Worm (Caenorhabditis elegans) whole organism, mixed stage, embryonic: ENCODE measurements around the gene nspg-1.

Experiments
- M03D4.4 ChIP-seq: sonication (generic microtip); optimal IDR thresholded peaks from 2 replicates; lab custom pipeline; 2017; ENCODE audit warnings: mild to moderate bottlenecking, missing genetic modification characterization, missing compliant biosample characterization
- bed-3 ChIP-seq: fragments of 200-800 bp; sonication (Bioruptor generic); optimal IDR thresholded peaks from 3 replicates; lab custom pipeline; 2018; ENCODE audit warnings: mild to moderate bottlenecking, missing genetic modification characterization, moderate library complexity, missing compliant biosample characterization
- blmp-1 ChIP-seq: fragments of 150-350 bp; optimal IDR thresholded peaks from 2 replicates; lab custom pipeline; 2014; ENCODE audit warnings: missing biosample characterization, missing genetic modification characterization
- ceh-39 ChIP-seq: fragments of 150-350 bp; optimal IDR thresholded peaks from 2 replicates; lab custom pipeline; 2014; ENCODE audit warnings: missing biosample characterization, missing genetic modification characterization
- ces-1 ChIP-seq: fragments of 150-350 bp; optimal IDR thresholded peaks from 2 replicates; lab custom pipeline; 2014; ENCODE audit warnings: missing biosample characterization, missing genetic modification reagents, missing genetic modification characterization
- cnd-1 ChIP-seq: fragments of 200-800 bp; sonication (Bioruptor generic); optimal IDR thresholded peaks from 2 replicates; lab custom pipeline; 2018; ENCODE audit warnings: mild to moderate bottlenecking, missing genetic modification characterization, missing compliant biosample characterization
- flh-1 ChIP-seq: fragments of 200-800 bp; sonication (Bioruptor generic); optimal IDR thresholded peaks from 2 replicates; lab custom pipeline; 2018; ENCODE audit warnings: mild to moderate bottlenecking, missing genetic modification characterization, moderate library complexity, missing compliant biosample characterization
- ham-2 ChIP-seq: fragments of 200-800 bp; sonication (Bioruptor generic); optimal IDR thresholded peaks from 2 replicates; lab custom pipeline; 2018; ENCODE audit warnings: mild to moderate bottlenecking, missing genetic modification characterization, missing compliant biosample characterization
- hlh-1 ChIP-seq: fragments of 150-350 bp; optimal IDR thresholded peaks from 2 replicates; lab custom pipeline; 2014; ENCODE audit warnings: missing biosample characterization, missing genetic modification reagents, missing genetic modification characterization
- lin-13 ChIP-seq: fragments of 150-350 bp; optimal IDR thresholded peaks from 2 replicates; lab custom pipeline; 2014; ENCODE audit warnings: missing biosample characterization, missing genetic modification characterization
- lin-32 ChIP-seq: fragments of 200-800 bp; sonication (Bioruptor generic); optimal IDR thresholded peaks from 2 replicates; lab custom pipeline; 2018; ENCODE audit warnings: mild to moderate bottlenecking, missing genetic modification characterization, missing compliant biosample characterization
- lsy-2 ChIP-seq: fragments of 150-350 bp; optimal IDR thresholded peaks from 2 replicates; lab custom pipeline; 2014; ENCODE audit warnings: missing biosample characterization, missing genetic modification characterization
- mab-5 ChIP-seq: fragments of 150-350 bp; optimal IDR thresholded peaks from 2 replicates; lab custom pipeline; 2014; ENCODE audit warnings: missing biosample characterization, missing genetic modification characterization
- mep-1 ChIP-seq: fragments of 150-350 bp; optimal IDR thresholded peaks from 2 replicates; lab custom pipeline; 2017; ENCODE audit warnings: missing biosample characterization, missing genetic modification reagents, missing genetic modification characterization, inconsistent platforms
- nhr-2 ChIP-seq: fragments of 150-350 bp; optimal IDR thresholded peaks from 2 replicates; lab custom pipeline; 2014; ENCODE audit warnings: missing biosample characterization, missing genetic modification characterization
- nhr-28 ChIP-seq: fragments of 150-350 bp; optimal IDR thresholded peaks from 2 replicates; lab custom pipeline; 2014; ENCODE audit warnings: missing biosample characterization, missing genetic modification characterization
- nhr-76 ChIP-seq: sonication (generic microtip); optimal IDR thresholded peaks from 2 replicates; lab custom pipeline; 2017; ENCODE audit warnings: missing biosample characterization, missing genetic modification characterization
- pha-4 ChIP-seq: fragments of 150-350 bp; optimal IDR thresholded peaks from 2 replicates; lab custom pipeline; 2018; ENCODE audit warnings: missing biosample characterization, missing genetic modification reagents, missing genetic modification characterization
- sem-2 ChIP-seq: fragments of 200-800 bp; sonication (Bioruptor generic); optimal IDR thresholded peaks from 2 replicates; lab custom pipeline; 2018; ENCODE audit warnings: mild to moderate bottlenecking, missing genetic modification characterization, missing compliant biosample characterization
- snpc-4 ChIP-seq: fragments of 150-350 bp; optimal IDR thresholded peaks from 2 replicates; lab custom pipeline; 2014; ENCODE audit warnings: missing biosample characterization, missing genetic modification characterization
- sptf-1 ChIP-seq: sonication (generic microtip); optimal IDR thresholded peaks from 2 replicates; lab custom pipeline; 2017; ENCODE audit warnings: mild to moderate bottlenecking, missing genetic modification characterization, moderate library complexity, missing compliant biosample characterization
- tbx-8 ChIP-seq: fragments of 200-800 bp; sonication (Bioruptor generic); optimal IDR thresholded peaks from 2 replicates; lab custom pipeline; 2018; ENCODE audit warnings: mild to moderate bottlenecking, missing genetic modification characterization, moderate library complexity, missing compliant biosample characterization
- unc-120 ChIP-seq: sonication (generic microtip); optimal IDR thresholded peaks from 2 replicates; lab custom pipeline; 2017; ENCODE audit warnings: missing genetic modification characterization, missing compliant biosample characterization; ENCODE audit not compliant: poor library complexity, severe bottlenecking
- unc-39 ChIP-seq: fragments of 150-350 bp; optimal IDR thresholded peaks from 2 replicates; lab custom pipeline; 2014; ENCODE audit warnings: missing biosample characterization, missing genetic modification characterization
- unc-62 ChIP-seq: fragments of 150-350 bp; optimal IDR thresholded peaks from 2 replicates; lab custom pipeline; 2014; ENCODE audit warnings: missing biosample characterization, missing genetic modification reagents, missing genetic modification characterization
- zip-8 ChIP-seq: fragments of 150-350 bp; optimal IDR thresholded peaks from 2 replicates; lab custom pipeline; 2014; ENCODE audit warnings: missing biosample characterization, missing genetic modification characterization
- ztf-11 ChIP-seq: fragments of 150-350 bp; optimal IDR thresholded peaks from 2 replicates; lab custom pipeline; 2014; ENCODE audit warnings: missing biosample characterization, missing genetic modification characterization

nspg-1 gene

ce11 chrV:12845247-12845646 lies 22.6 kb downstream of the nspg-1 start, which contains the start of gene C44H9.6:
TSS of gene C44H9.6 (minus strand) at chrV:12845347.
- TF ChIP-seq blmp-1 (no peak), sptf-1 (tag; lab: Kevin White, UChicago) (no peak), unc-62 (GFP tag; lab: Kevin White, UChicago) (no peak), lin-13 (tag; lab: Kevin White, UChicago) (no peak)

ce11 chrV:12844748-12845147 lies 23.1 kb downstream of the nspg-1 start:
- TF ChIP-seq pha-4 (tag; lab: Kevin White, UChicago) (no peak), sptf-1 (tag; lab: Kevin White, UChicago) (no peak), nhr-76 (tag; lab: Kevin White, UChicago) (no peak), bed-3 (no peak), tbx-8 (no peak), unc-62 (GFP tag; lab: Kevin White, UChicago) (no peak), lsy-2 (no peak), nhr-28 (tag; lab: Kevin White, UChicago) (no peak), mep-1 (tag; lab: Kevin White, UChicago) (no peak), zip-8 (tag; lab: Kevin White, UChicago) (no peak), hlh-1 (tag; lab: Kevin White, UChicago) (no peak), nhr-2 (tag; lab: Kevin White, UChicago) (no peak), lin-32 (GFP tag; lab: Kevin White, UChicago) (no peak), M03D4.4 (tag; lab: Kevin White, UChicago) (no peak)

ce11 chrV:12835388-12835787 lies 32.5 kb downstream of the nspg-1 start, which contains the start of gene C44H9.4:
TSS of gene C44H9.4 (plus strand) at chrV:12835688.
- no peak for TF ChIP-seq blmp-1

ce11 chrV:12827219-12827618 lies 40.7 kb downstream of the nspg-1 start, which contains the start of gene ugt-15:
TSS of gene ugt-15 (plus strand) at chrV:12827519.
- TF ChIP-seq lin-32 (GFP tag; lab: Kevin White, UChicago) (no peak), M03D4.4 (tag; lab: Kevin White, UChicago) (no peak), ces-1 (GFP tag; lab: Kevin White, UChicago) (no peak), mab-5 (tag; lab: Kevin White, UChicago) (no peak), blmp-1 (no peak), unc-62 (GFP tag; lab: Kevin White, UChicago) (no peak), tbx-8 (no peak), cnd-1 (tag; lab: Kevin White, UChicago) (no peak), ceh-39 (tag; lab: Kevin White, UChicago) (no peak), unc-39 (tag; lab: Kevin White, UChicago) (no peak)

- TF ChIP-seq cnd-1 (tag; lab: Kevin White, UChicago) (no peak), flh-1 (GFP tag; lab: Kevin White, UChicago) (no peak), ceh-39 (tag; lab: Kevin White, UChicago) (no peak), nhr-76 (tag; lab: Kevin White, UChicago) (no peak), tbx-8 (no peak), ham-2 (GFP tag; lab: Kevin White, UChicago) (no peak), snpc-4 (tag; lab: Kevin White, UChicago) (no peak), sem-2 (GFP tag; lab: Kevin White, UChicago) (no peak), zip-8 (tag; lab: Kevin White, UChicago) (no peak), ztf-11 (tag; lab: Kevin White, UChicago) (no peak), sptf-1 (tag; lab: Kevin White, UChicago) (no peak), unc-39 (tag; lab: Kevin White, UChicago) (no peak), lin-13 (tag; lab: Kevin White, UChicago) (no peak)
Measured at ce11 chrV:12824777-12825176, 43.1 kb downstream of the nspg-1 start, which contains the start of gene ugt-16. TSS of gene ugt-16 (plus strand) at chrV:12825024.

ce11 chrV:12822065-12822464 lies 45.8 kb downstream of the nspg-1 start:
- no peak for TF ChIP-seq unc-120 (tag; lab: Kevin White, UChicago)
- no peak for TF ChIP-seq zip-8 (tag; lab: Kevin White, UChicago)
- no peak for TF ChIP-seq nhr-28 (tag; lab: Kevin White, UChicago)
- TF ChIP-seq unc-39 (tag; lab: Kevin White, UChicago) = no peak
- no peak for TF ChIP-seq ceh-39 (tag; lab: Kevin White, UChicago)
- no peak for TF ChIP-seq lsy-2
- no peak for TF ChIP-seq sem-2 (GFP tag; lab: Kevin White, UChicago)
